Fruit fly (Drosophila melanogaster) whole organism: Measurements from ENCODE around the gene H.

Experiments used
- CG8478 ChIP-seq: fragments of >200 bp; optimal IDR thresholded peaks from 2 replicates; lab custom pipeline; 2018; ENCODE audit warnings: inconsistent platforms
- Dll ChIP-seq: fragments of >200 bp; optimal IDR thresholded peaks from 2 replicates; lab custom pipeline; 2017
- EcR ChIP-seq, 2 experiments: fragments of >200 bp; optimal IDR thresholded peaks; 2 replicates each; lab custom pipeline; 2017; ENCODE audit warnings: missing biosample characterization in 2 of 2, missing genetic modification characterization in 2 of 2, missing genetic modification reagents in 2 of 2
- pan ChIP-seq: fragments of >200 bp; optimal IDR thresholded peaks from 2 replicates; lab custom pipeline; 2017
- psq ChIP-seq: fragments of >200 bp; optimal IDR thresholded peaks from 2 replicates; lab custom pipeline; 2017
- usp ChIP-seq: fragments of >200 bp; optimal IDR thresholded peaks from 2 replicates; lab custom pipeline; 2017; ENCODE audit warnings: missing biosample characterization, missing genetic modification characterization, mixed read lengths

The H gene

dm6 chr3R:20652350-20652749 lies 30.6 kb downstream of the H start, which contains the start of gene GluRIID:
Gene GluRIID, minus strand, starts transcription at chr3R:20652450.
- TF ChIP-seq EcR (GFP tag; optimal IDR thresholded peaks at IDR 0.05; lab: Kevin White, UChicago): no peak
- no peak for TF ChIP-seq Dll (lab: Kevin White, UChicago)
- no peak for TF ChIP-seq pan
- no peak for TF ChIP-seq psq (lab: Kevin White, UChicago)
- no peak for TF ChIP-seq CG8478
- TF ChIP-seq usp: no peak

dm6 chr3R:20656649-20657048 lies 34.9 kb downstream of the H start:
- TF ChIP-seq psq (lab: Kevin White, UChicago) (no peak), EcR (GFP tag; optimal IDR thresholded peaks at IDR 0.05; lab: Kevin White, UChicago) (no peak)

dm6 chr3R:20659804-20660203 lies 38.1 kb downstream of the H start, which contains the start of gene Nep4:
Gene Nep4, minus strand, starts transcription at chr3R:20659904.
- TF ChIP-seq EcR (GFP tag; optimal IDR thresholded peaks at IDR 0.05; lab: Kevin White, UChicago): no peak
- TF ChIP-seq CG8478: no peak
- TF ChIP-seq usp: no peak
- TF ChIP-seq Dll (lab: Kevin White, UChicago): no peak
- no peak for TF ChIP-seq psq (lab: Kevin White, UChicago)
- TF ChIP-seq pan: no peak

dm6 chr3R:20669040-20669621 lies 47.4 kb downstream of the H start, which contains the start of gene Cpr92F:
Gene Cpr92F, plus strand, starts transcription at chr3R:20669571.
- TF ChIP-seq EcR (GFP tag; optimal IDR thresholded peaks at IDR 0.05; lab: Kevin White, UChicago): no peak
- TF ChIP-seq CG8478: no peak
- no peak for TF ChIP-seq usp
- no peak for TF ChIP-seq Dll (lab: Kevin White, UChicago)
- no peak for TF ChIP-seq pan
- TF ChIP-seq psq (lab: Kevin White, UChicago): no peak

- TF ChIP-seq EcR (GFP tag; optimal IDR thresholded peaks at IDR 0.05; lab: Kevin White, UChicago) (no peak), psq (lab: Kevin White, UChicago) (no peak), usp (no peak), Dll (lab: Kevin White, UChicago) (no peak), CG8478 (no peak), pan (no peak)
These were observed 54.0 kb downstream of the H start for dm6 chr3R:20675772-20676171.

dm6 chr3R:20677251-20677650 lies 55.5 kb downstream of the H start, which contains the start of gene CG4000:
Gene CG4000, minus strand, starts transcription at chr3R:20677351.
- TF ChIP-seq EcR (GFP tag; optimal IDR thresholded peaks at IDR 0.05; lab: Kevin White, UChicago) (no peak), usp (no peak), CG8478 (no peak), Dll (lab: Kevin White, UChicago) (no peak), psq (lab: Kevin White, UChicago) (no peak), pan (no peak)
